Worm (Caenorhabditis elegans): ENCODE data around the gene B0252.5.

DNA sequence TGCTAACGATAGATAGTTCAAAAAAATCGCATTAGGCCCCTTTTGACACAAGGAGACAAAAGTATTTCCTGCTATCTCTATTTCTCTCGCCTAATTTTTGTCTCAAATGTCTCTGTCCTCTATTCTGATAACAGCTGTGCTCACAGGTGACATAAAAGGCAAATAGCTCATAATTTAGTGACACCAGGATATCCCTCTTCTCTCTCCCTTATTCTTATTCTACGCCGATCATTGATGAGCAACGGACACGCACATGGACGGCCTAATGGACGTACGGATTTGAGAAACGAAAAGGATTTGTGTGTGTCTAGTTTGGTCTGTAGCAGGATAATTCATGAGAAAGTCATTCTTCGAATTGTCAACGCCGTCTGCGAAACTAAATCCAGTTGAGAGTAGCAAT lies 17.3 kb upstream of the B0252.5 start:
- TF ChIP-seq fkh-10 (GFP tag; optimal IDR thresholded peaks at IDR 0.05) (no peak), fkh-6 (tag; optimal IDR thresholded peaks at IDR 0.05) (no peak), lim-6 (tag; optimal IDR thresholded peaks at IDR 0.05) (no peak), gmeb-2 (tag; optimal IDR thresholded peaks at IDR 0.05) (no peak), pha-4 (tag; optimal IDR thresholded peaks at IDR 0.05) (no peak), hlh-13 (GFP tag; optimal IDR thresholded peaks at IDR 0.05) (no peak)

All from whole organism, late embryonic.